Fruit fly (Drosophila melanogaster) whole organism, embryonic: Measurements from ENCODE around the gene sll.

ENCODE experiments used
- BEAF-32 ChIP-seq: fragments of 200-800 bp; sonication (Bioruptor generic); optimal IDR thresholded peaks from 3 replicates; lab custom pipeline; 2017; ENCODE audit warnings: missing biosample characterization, missing genetic modification characterization, mild to moderate bottlenecking, moderate library complexity, missing genetic modification reagents
- CG11093 ChIP-seq: fragments of 200-800 bp; sonication (Bioruptor generic); IDR thresholded peaks from 3 replicates; pipeline ENCODE4 v1.3.6; 2022; ENCODE audit warnings: missing biosample characterization, missing genetic modification characterization
- CG11398 ChIP-seq: fragments of 200-800 bp; sonication (Bioruptor generic); optimal IDR thresholded peaks from 2 replicates; lab custom pipeline; 2016; ENCODE audit warnings: missing biosample characterization, missing genetic modification characterization
- CG11696 ChIP-seq: fragments of 200-800 bp; sonication (Bioruptor generic); IDR thresholded peaks from 2 replicates; pipeline ENCODE4 v1.3.6; 2022; ENCODE audit warnings: missing biosample characterization, missing genetic modification characterization
- CG12236 ChIP-seq: fragments of 200-800 bp; sonication (Bioruptor generic); optimal IDR thresholded peaks from 2 replicates; lab custom pipeline; 2016; ENCODE audit warnings: missing biosample characterization, missing genetic modification characterization
- CG14710 ChIP-seq: fragments of 200-800 bp; sonication (Bioruptor generic); optimal IDR thresholded peaks from 3 replicates; lab custom pipeline; 2019; ENCODE audit warnings: missing biosample characterization, mild to moderate bottlenecking, missing genetic modification characterization, moderate library complexity
- CG14860 ChIP-seq: fragments of 200-800 bp; sonication (Bioruptor generic); IDR thresholded peaks from 3 replicates; pipeline ENCODE4 v1.3.6; 2022; ENCODE audit warnings: missing biosample characterization, missing genetic modification characterization; ENCODE audit not compliant: partially characterized antibody
- CG14965 ChIP-seq: fragments of 200-800 bp; sonication (Bioruptor generic); optimal IDR thresholded peaks from 2 replicates; lab custom pipeline; 2016; ENCODE audit warnings: missing biosample characterization, missing genetic modification characterization, borderline replicate concordance
- CG17361 ChIP-seq: fragments of 200-800 bp; sonication (Bioruptor generic); IDR thresholded peaks from 3 replicates; pipeline ENCODE4 v1.3.6; 2022; ENCODE audit warnings: missing biosample characterization, missing genetic modification characterization
- CG17612 ChIP-seq: fragments of 200-800 bp; sonication (Bioruptor generic); IDR thresholded peaks from 2 replicates; pipeline ENCODE4 v1.3.6; 2022; ENCODE audit warnings: missing biosample characterization, missing genetic modification characterization
- CG17802 ChIP-seq: fragments of 200-800 bp; sonication (Bioruptor generic); optimal IDR thresholded peaks from 2 replicates; lab custom pipeline; 2018; ENCODE audit warnings: missing biosample characterization, mild to moderate bottlenecking, missing genetic modification characterization, moderate library complexity
- CG3065 ChIP-seq: fragments of 200-800 bp; sonication (Bioruptor generic); optimal IDR thresholded peaks from 2 replicates; lab custom pipeline; 2016; ENCODE audit warnings: missing biosample characterization, missing genetic modification characterization
- CG33557 ChIP-seq: fragments of 200-800 bp; sonication (Bioruptor generic); optimal IDR thresholded peaks from 2 replicates; lab custom pipeline; 2019; ENCODE audit warnings: missing biosample characterization, mild to moderate bottlenecking, missing genetic modification characterization, moderate library complexity
- CG4707 ChIP-seq: fragments of 200-800 bp; sonication (Bioruptor generic); optimal IDR thresholded peaks from 2 replicates; lab custom pipeline; 2018; ENCODE audit warnings: missing biosample characterization, mild to moderate bottlenecking, missing genetic modification characterization, moderate library complexity
- CG4854 ChIP-seq: fragments of 200-800 bp; sonication (Bioruptor generic); optimal IDR thresholded peaks from 2 replicates; lab custom pipeline; 2016; ENCODE audit warnings: missing biosample characterization, missing genetic modification characterization, inconsistent platforms
- CG6175 ChIP-seq: fragments of 200-800 bp; sonication (Bioruptor generic); IDR thresholded peaks from 3 replicates; pipeline ENCODE4 v1.3.6; 2022; ENCODE audit warnings: missing biosample characterization, missing genetic modification characterization
- CG7928 ChIP-seq: fragments of 200-800 bp; sonication (Bioruptor generic); optimal IDR thresholded peaks from 2 replicates; lab custom pipeline; 2017; ENCODE audit warnings: missing biosample characterization, mild to moderate bottlenecking, missing genetic modification characterization
- CG7987 ChIP-seq: fragments of 200-800 bp; sonication (Bioruptor generic); optimal IDR thresholded peaks from 2 replicates; lab custom pipeline; 2018; ENCODE audit warnings: missing biosample characterization, mild to moderate bottlenecking, missing genetic modification characterization, moderate library complexity
- CG9437 ChIP-seq: fragments of 200-800 bp; sonication (Bioruptor generic); optimal IDR thresholded peaks from 2 replicates; lab custom pipeline; 2018; ENCODE audit warnings: missing biosample characterization, mild to moderate bottlenecking, missing genetic modification characterization
- D19B ChIP-seq: fragments of 200-800 bp; sonication (Bioruptor generic); optimal IDR thresholded peaks from 2 replicates; lab custom pipeline; 2017; ENCODE audit warnings: missing biosample characterization, mild to moderate bottlenecking, missing genetic modification characterization
- Gug ChIP-seq: fragments of 200-800 bp; sonication (Bioruptor generic); IDR thresholded peaks from 4 replicates; pipeline ENCODE4 v1.3.6; 2022; ENCODE audit warnings: missing biosample characterization, missing genetic modification characterization
- HmgD ChIP-seq: fragments of 200-800 bp; sonication (Bioruptor generic); optimal IDR thresholded peaks from 3 replicates; lab custom pipeline; 2016; ENCODE audit warnings: missing biosample characterization, missing genetic modification characterization
- MESR4 ChIP-seq: fragments of 200-800 bp; sonication (Bioruptor generic); optimal IDR thresholded peaks from 2 replicates; lab custom pipeline; 2018; ENCODE audit warnings: missing biosample characterization, mild to moderate bottlenecking, missing genetic modification characterization, moderate library complexity
- NC2β ChIP-seq: fragments of 200-800 bp; sonication (Bioruptor generic); optimal IDR thresholded peaks from 2 replicates; lab custom pipeline; 2016; ENCODE audit warnings: missing biosample characterization, missing genetic modification characterization
- NFAT ChIP-seq: fragments of 200-800 bp; sonication (Bioruptor generic); IDR thresholded peaks from 2 replicates; pipeline ENCODE4 v1.3.6; 2022; ENCODE audit warnings: missing biosample characterization, missing genetic modification characterization
- NfI ChIP-seq: fragments of 200-800 bp; sonication (Bioruptor generic); optimal IDR thresholded peaks from 3 replicates; lab custom pipeline; 2018; ENCODE audit warnings: missing biosample characterization, mild to moderate bottlenecking, missing genetic modification characterization, moderate library complexity
- PHDP ChIP-seq: fragments of 200-800 bp; sonication (Bioruptor generic); optimal IDR thresholded peaks from 3 replicates; lab custom pipeline; 2018; ENCODE audit warnings: missing biosample characterization, mild to moderate bottlenecking, missing genetic modification characterization, moderate library complexity
- Sin3A ChIP-seq: fragments of >200 bp; optimal IDR thresholded peaks from 2 replicates; lab custom pipeline; 2018
- Sry-δ ChIP-seq: fragments of 200-800 bp; sonication (Bioruptor generic); optimal IDR thresholded peaks from 2 replicates; lab custom pipeline; 2016; ENCODE audit warnings: missing biosample characterization, missing genetic modification characterization
- TFAM ChIP-seq: fragments of 200-800 bp; sonication (Bioruptor generic); optimal IDR thresholded peaks from 2 replicates; lab custom pipeline; 2017; ENCODE audit warnings: missing biosample characterization, missing genetic modification characterization, inconsistent platforms
- Vsx1 ChIP-seq: fragments of 200-800 bp; sonication (Bioruptor generic); optimal IDR thresholded peaks from 2 replicates; lab custom pipeline; 2017; ENCODE audit warnings: missing biosample characterization, mild to moderate bottlenecking, missing genetic modification characterization, missing genetic modification reagents
- ase ChIP-seq: fragments of 200-800 bp; sonication (Bioruptor generic); IDR thresholded peaks from 3 replicates; pipeline ENCODE4 v1.3.6; 2022; ENCODE audit warnings: missing biosample characterization, missing genetic modification characterization
- az2 ChIP-seq: fragments of 200-800 bp; sonication (Bioruptor generic); optimal IDR thresholded peaks from 3 replicates; lab custom pipeline; 2016; ENCODE audit warnings: missing biosample characterization, missing genetic modification characterization
- bbx ChIP-seq: fragments of 200-800 bp; sonication (Bioruptor generic); IDR thresholded peaks from 2 replicates; pipeline ENCODE4 v1.3.6; 2022; ENCODE audit warnings: missing biosample characterization, missing genetic modification characterization; ENCODE audit not compliant: partially characterized antibody
- corto ChIP-seq: fragments of 200-800 bp; sonication (Bioruptor generic); optimal IDR thresholded peaks from 2 replicates; lab custom pipeline; 2016; ENCODE audit warnings: missing biosample characterization, mild to moderate bottlenecking, missing genetic modification characterization, moderate library complexity
- croc ChIP-seq: fragments of 200-800 bp; sonication (Bioruptor generic); conservative IDR thresholded peaks from 3 replicates; pipeline ENCODE4 v1.3.6; 2022; ENCODE audit warnings: missing biosample characterization, missing genetic modification characterization
- danr ChIP-seq: fragments of 200-800 bp; sonication (Bioruptor generic); IDR thresholded peaks from 2 replicates; pipeline ENCODE4 v1.3.6; 2022; ENCODE audit warnings: missing biosample characterization, missing genetic modification characterization
- eve ChIP-seq, 2 experiments: fragments of >200 bp; optimal IDR thresholded peaks; 2 replicates each; lab custom pipeline; 2017; ENCODE audit warnings: missing biosample characterization in 2 of 2, missing genetic modification characterization in 2 of 2
- fd102C ChIP-seq: fragments of 200-800 bp; sonication (Bioruptor generic); optimal IDR thresholded peaks from 2 replicates; lab custom pipeline; 2018; ENCODE audit warnings: missing biosample characterization, mild to moderate bottlenecking, missing genetic modification characterization, moderate library complexity
- grau ChIP-seq: fragments of 200-800 bp; optimal IDR thresholded peaks from 3 replicates; lab custom pipeline; 2019; ENCODE audit warnings: missing biosample characterization, mild to moderate bottlenecking, missing genetic modification characterization, moderate library complexity
- gro ChIP-seq: fragments of 200-800 bp; sonication (Bioruptor generic); optimal IDR thresholded peaks from 2 replicates; lab custom pipeline; 2016; ENCODE audit warnings: missing biosample characterization, missing genetic modification characterization
- gt ChIP-seq: fragments of 200-800 bp; sonication (Bioruptor generic); IDR thresholded peaks from 2 replicates; pipeline ENCODE4 v1.3.6; 2022; ENCODE audit warnings: missing biosample characterization, missing genetic modification characterization
- mam ChIP-seq: fragments of 200-800 bp; sonication (Bioruptor generic); optimal IDR thresholded peaks from 3 replicates; lab custom pipeline; 2016; ENCODE audit warnings: missing biosample characterization, missing genetic modification characterization
- onecut ChIP-seq: fragments of 200-800 bp; sonication (Bioruptor generic); IDR thresholded peaks from 2 replicates; pipeline ENCODE4 v1.3.6; 2022; ENCODE audit warnings: missing biosample characterization, missing genetic modification characterization
- otp ChIP-seq: fragments of 200-800 bp; sonication (Bioruptor generic); IDR thresholded peaks from 3 replicates; pipeline ENCODE4, ENCODE4 v1.3.6; 2022; ENCODE audit warnings: missing biosample characterization, missing genetic modification characterization
- pb ChIP-seq: fragments of 200-800 bp; sonication (Bioruptor generic); optimal IDR thresholded peaks from 3 replicates; lab custom pipeline; 2016; ENCODE audit warnings: missing biosample characterization, missing genetic modification characterization
- phol ChIP-seq: fragments of 200-800 bp; sonication (Bioruptor generic); optimal IDR thresholded peaks from 3 replicates; lab custom pipeline; 2018; ENCODE audit warnings: missing biosample characterization, mild to moderate bottlenecking, missing genetic modification characterization, moderate library complexity
- ro ChIP-seq: fragments of 200-800 bp; sonication (Bioruptor generic); IDR thresholded peaks from 2 replicates; pipeline ENCODE4 v1.3.6; 2022; ENCODE audit warnings: missing biosample characterization, missing genetic modification characterization
- stc ChIP-seq: fragments of 200-800 bp; sonication (Bioruptor generic); IDR thresholded peaks from 2 replicates; pipeline ENCODE4 v1.3.6; 2022; ENCODE audit warnings: missing biosample characterization, missing genetic modification characterization
- vfl ChIP-seq: fragments of 200-800 bp; sonication (Bioruptor generic); optimal IDR thresholded peaks from 2 replicates; lab custom pipeline; 2016; ENCODE audit warnings: missing biosample characterization, missing genetic modification characterization

The sll gene

DNA sequence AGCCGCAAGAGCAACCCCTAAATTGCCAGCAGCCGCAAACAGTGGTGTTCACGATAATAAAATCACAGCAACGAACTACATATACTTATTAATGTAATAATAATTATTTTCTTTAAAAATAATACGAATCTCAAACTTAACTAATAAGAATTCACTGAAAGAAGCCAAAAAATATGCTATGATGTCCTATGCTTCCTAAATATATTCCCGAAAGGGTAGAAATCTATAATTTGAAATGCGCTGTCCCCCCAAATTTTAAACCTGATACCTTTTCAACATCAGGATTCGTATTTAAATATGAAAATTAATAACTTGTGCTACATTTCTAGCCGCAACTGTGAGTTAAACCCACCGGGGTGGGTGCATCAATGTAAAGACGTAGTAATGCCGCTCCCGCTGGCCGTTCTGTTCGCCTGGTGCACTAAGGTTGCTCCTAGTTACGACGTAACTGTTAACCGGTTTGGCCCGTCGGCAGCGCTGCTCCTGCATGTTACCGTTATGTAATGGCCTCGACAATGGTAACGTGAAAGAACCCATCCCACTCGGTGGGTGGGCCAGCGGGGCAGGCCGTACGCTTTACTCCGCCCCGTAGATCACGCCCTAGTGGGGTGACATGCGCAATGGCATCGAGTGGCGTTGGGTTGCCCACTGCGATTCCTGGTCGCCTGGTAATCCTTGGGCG is 1.6 kb upstream of the sll start (continued):
- peak; percentile 57 for TF ChIP-seq CG17802 (tag; lab: Kevin White, UChicago)
- peak; percentile 69 for TF ChIP-seq danr (GFP tag; lab: Robert Waterston, UW)
- no peak for TF ChIP-seq pb (GFP tag; lab: Kevin White, UChicago)
- peak; percentile 89 for TF ChIP-seq phol (tag; lab: Kevin White, UChicago)
- TF ChIP-seq onecut (GFP tag; lab: Robert Waterston, UW): peak; percentile 58; the same call in 1 of the 2 replicates
- TF ChIP-seq PHDP: peak; percentile 83
- TF ChIP-seq corto (GFP tag; lab: Kevin White, UChicago): no peak
- no peak for TF ChIP-seq CG4854
- TF ChIP-seq ro (GFP tag; lab: Robert Waterston, UW): peak; percentile 34; the same call in 1 of the 2 replicates
- no peak for TF ChIP-seq CG11398 (GFP tag; lab: Kevin White, UChicago)
- TF ChIP-seq HmgD (GFP tag; lab: Kevin White, UChicago): peak; percentile 7
- peak; percentile 47 for TF ChIP-seq CG17612 (GFP tag; lab: Robert Waterston, UW)
- TF ChIP-seq NFAT (GFP tag; lab: Robert Waterston, UW): 0 out of 2 replicates have a peak, but pooled peaks have one; percentile 40
- TF ChIP-seq fd102C (GFP tag; lab: Kevin White, UChicago): peak; percentile 86
- 0 out of 3 replicates have a peak, but pooled peaks have one; percentile 30 for TF ChIP-seq CG14860 (GFP tag; lab: Robert Waterston, UW)
- peak; percentile 79 for TF ChIP-seq az2
- TF ChIP-seq ase: no peak; the same call in 2 of the 3 replicates
- peak; percentile 70 for TF ChIP-seq Vsx1 (GFP tag; lab: Kevin White, UChicago)
- TF ChIP-seq croc (GFP tag; lab: Robert Waterston, UW): peak; percentile 82
- no peak for TF ChIP-seq CG3065 (GFP tag; lab: Kevin White, UChicago)
- no peak for TF ChIP-seq CG14965 (GFP tag; lab: Kevin White, UChicago)
- no peak for TF ChIP-seq MESR4
- TF ChIP-seq CG33557 (GFP tag; lab: Kevin White, UChicago): peak; percentile 85
- no peak for TF ChIP-seq CG12236 (GFP tag; lab: Kevin White, UChicago)
- peak; percentile 60; the same call in 2 of the 3 replicates for TF ChIP-seq CG11093 (GFP tag; lab: Robert Waterston, UW)
- no peak for TF ChIP-seq CG7987 (GFP tag; lab: Kevin White, UChicago)
- TF ChIP-seq CG7928: peak; percentile 7
- peak; percentile 15 for TF ChIP-seq NC2β (GFP tag; lab: Kevin White, UChicago)
- TF ChIP-seq vfl: no peak
- TF ChIP-seq CG14710 (tag; lab: Kevin White, UChicago): peak; percentile 90
- TF ChIP-seq TFAM (GFP tag; lab: Kevin White, UChicago): peak; percentile 19
- TF ChIP-seq otp: 0 out of 3 replicates have a peak, but pooled peaks have one; percentile 19
- no peak for TF ChIP-seq Sin3A (lab: Kevin White, UChicago)
- TF ChIP-seq NfI (GFP tag; lab: Kevin White, UChicago): peak; percentile 82
- TF ChIP-seq D19B (GFP tag; lab: Kevin White, UChicago): peak; percentile 70
- no peak for TF ChIP-seq bbx (GFP tag; lab: Robert Waterston, UW)
- TF ChIP-seq CG17361: peak; percentile 94
- peak; percentile 26; the same call in 1 of the 4 replicates for TF ChIP-seq Gug (GFP tag; lab: Robert Waterston, UW)
- TF ChIP-seq stc (GFP tag; lab: Robert Waterston, UW): peak; percentile 56
- no peak for TF ChIP-seq eve (GFP tag; optimal IDR thresholded peaks at IDR 0.05; lab: Kevin White, UChicago)
- no peak for TF ChIP-seq Sry-δ (GFP tag; lab: Kevin White, UChicago)
- peak; percentile 92 for TF ChIP-seq CG9437 (GFP tag; lab: Kevin White, UChicago)
- TF ChIP-seq CG6175: no peak
- TF ChIP-seq grau (tag; lab: Kevin White, UChicago): peak; percentile 89
- no peak for TF ChIP-seq BEAF-32 (GFP tag; lab: Kevin White, UChicago)
- TF ChIP-seq gro: no peak
- peak; percentile 46 for TF ChIP-seq CG4707
- peak; percentile 14 for TF ChIP-seq mam (GFP tag; lab: Kevin White, UChicago)
- TF ChIP-seq CG11696 (GFP tag; lab: Robert Waterston, UW): peak; percentile 97
- peak; percentile 68; the same call in 1 of the 2 replicates for TF ChIP-seq gt (GFP tag; lab: Robert Waterston, UW)
